Worm (Caenorhabditis elegans) whole organism, young adult: ENCODE results near the gene F14D2.11.

Source experiments
- B0035.1 ChIP-seq: sonication (generic microtip); optimal IDR thresholded peaks from 2 replicates; lab custom pipeline; 2016; ENCODE audit warnings: missing genetic modification characterization, mild to moderate bottlenecking, missing compliant biosample characterization, missing genotype, missing genetic modification reagents
- B0261.1 ChIP-seq: sonication (generic microtip); optimal IDR thresholded peaks from 2 replicates; lab custom pipeline; 2016; ENCODE audit warnings: mild to moderate bottlenecking, missing genetic modification characterization, moderate library complexity, missing compliant biosample characterization
- F37B4.10 ChIP-seq: fragments of 200-800 bp; sonication (Bioruptor generic); IDR thresholded peaks from 2 replicates; pipeline ENCODE4 v1.3.6; 2022; ENCODE audit warnings: missing genetic modification characterization, missing compliant biosample characterization
- F49E8.2 ChIP-seq: sonication (generic microtip); optimal IDR thresholded peaks from 3 replicates; lab custom pipeline; 2017; ENCODE audit warnings: missing genetic modification characterization, mild to moderate bottlenecking, missing compliant biosample characterization, antibody characterized with exemption, moderate library complexity; ENCODE audit not compliant: insufficient read depth
- F57A8.1 ChIP-seq: fragments of 200-800 bp; sonication (Bioruptor generic); optimal IDR thresholded peaks from 2 replicates; lab custom pipeline; 2018; ENCODE audit warnings: mild to moderate bottlenecking, missing genetic modification characterization, moderate library complexity, missing compliant biosample characterization
- T07F8.4 ChIP-seq: sonication (generic microtip); optimal IDR thresholded peaks from 2 replicates; lab custom pipeline; 2016; ENCODE audit warnings: mild to moderate bottlenecking, missing genetic modification characterization, moderate library complexity, missing compliant biosample characterization
- T26A5.8 ChIP-seq: sonication (generic microtip); optimal IDR thresholded peaks from 2 replicates; lab custom pipeline; 2016; ENCODE audit warnings: missing genetic modification characterization, missing compliant biosample characterization
- Y95B8A.8 ChIP-seq: fragments of 200-800 bp; sonication (Bioruptor generic); IDR thresholded peaks from 2 replicates; pipeline ENCODE4 v1.3.6; 2022; ENCODE audit warnings: missing genetic modification reagents, missing genetic modification characterization, missing compliant biosample characterization
- aptf-2 ChIP-seq: fragments of 200-800 bp; sonication (Bioruptor generic); conservative IDR thresholded peaks from 2 replicates; pipeline ENCODE4 v1.3.6; 2022; ENCODE audit warnings: missing genetic modification reagents, missing genetic modification characterization, missing compliant biosample characterization
- bed-2 ChIP-seq: fragments of 200-800 bp; sonication (Bioruptor generic); IDR thresholded peaks from 2 replicates; pipeline ENCODE4 v1.3.6; 2022; ENCODE audit warnings: missing genetic modification reagents, missing genetic modification characterization, missing compliant biosample characterization
- ceh-100 ChIP-seq: fragments of 200-800 bp; sonication (Bioruptor generic); IDR thresholded peaks from 2 replicates; pipeline ENCODE4 v1.3.6; 2022; ENCODE audit warnings: missing genetic modification reagents, missing genetic modification characterization, missing compliant biosample characterization
- ceh-40 ChIP-seq: fragments of 200-800 bp; sonication (Bioruptor generic); IDR thresholded peaks from 2 replicates; pipeline ENCODE4 v1.3.6; 2022; ENCODE audit warnings: missing genetic modification characterization, missing compliant biosample characterization
- ceh-58 ChIP-seq: fragments of 200-800 bp; sonication (Bioruptor generic); IDR thresholded peaks from 2 replicates; pipeline ENCODE4 v1.3.6; 2022; ENCODE audit warnings: missing genetic modification characterization, missing compliant biosample characterization
- ceh-79 ChIP-seq: sonication (generic microtip); optimal IDR thresholded peaks from 2 replicates; lab custom pipeline; 2017; ENCODE audit warnings: mild to moderate bottlenecking, missing genetic modification characterization, missing compliant biosample characterization
- ceh-91 ChIP-seq: fragments of 200-800 bp; sonication (Bioruptor generic); IDR thresholded peaks from 2 replicates; pipeline ENCODE4 v1.3.6; 2022; ENCODE audit warnings: missing genetic modification reagents, missing genetic modification characterization, missing compliant biosample characterization
- chd-7 ChIP-seq: sonication (generic microtip); optimal IDR thresholded peaks from 2 replicates; lab custom pipeline; 2016; ENCODE audit warnings: mild to moderate bottlenecking, missing genetic modification characterization, moderate library complexity, missing compliant biosample characterization
- die-1 ChIP-seq: sonication (generic microtip); optimal IDR thresholded peaks from 2 replicates; lab custom pipeline; 2016; ENCODE audit warnings: missing genotype, mild to moderate bottlenecking, missing genetic modification characterization, missing compliant biosample characterization
- dpff-1 ChIP-seq: sonication (generic microtip); optimal IDR thresholded peaks from 2 replicates; lab custom pipeline; 2017; ENCODE audit warnings: mild to moderate bottlenecking, missing genetic modification characterization, missing compliant biosample characterization
- dpl-1 ChIP-seq: fragments of 150-350 bp; optimal IDR thresholded peaks from 2 replicates; lab custom pipeline; 2014; ENCODE audit warnings: missing biosample characterization, missing genetic modification reagents, missing genetic modification characterization
- fkh-3 ChIP-seq: sonication (generic microtip); optimal IDR thresholded peaks from 2 replicates; lab custom pipeline; 2016; ENCODE audit warnings: mild to moderate bottlenecking, missing genetic modification characterization, missing compliant biosample characterization
- him-1 ChIP-seq: sonication (generic microtip); optimal IDR thresholded peaks from 2 replicates; lab custom pipeline; 2016; ENCODE audit warnings: missing genotype, missing genetic modification reagents, missing genetic modification characterization, missing compliant biosample characterization
- hlh-12 ChIP-seq: sonication (generic microtip); optimal IDR thresholded peaks from 2 replicates; lab custom pipeline; 2016; ENCODE audit warnings: missing genetic modification characterization, missing compliant biosample characterization
- lin-35 ChIP-seq, 3 experiments: fragments of 150-350 bp in 2 of 3; sonication (generic microtip) in 1 of 3; optimal IDR thresholded peaks; 2 replicates each; lab custom pipeline; 2014 to 2018; ENCODE audit warnings: missing biosample characterization in 3 of 3, missing genetic modification characterization in 3 of 3, missing genetic modification reagents in 3 of 3
- lir-1 ChIP-seq: fragments of 200-800 bp; sonication (Bioruptor generic); conservative IDR thresholded peaks from 2 replicates; pipeline ENCODE4 v1.3.6; 2022; ENCODE audit warnings: missing genetic modification reagents, missing genetic modification characterization, missing compliant biosample characterization
- madf-3 ChIP-seq: fragments of 200-800 bp; sonication (Bioruptor generic); IDR thresholded peaks from 2 replicates; pipeline ENCODE4 v1.3.6; 2022; ENCODE audit warnings: missing genetic modification reagents, missing genetic modification characterization, missing compliant biosample characterization
- madf-6 ChIP-seq: fragments of 200-800 bp; sonication (Bioruptor generic); IDR thresholded peaks from 2 replicates; pipeline ENCODE4 v1.3.6; 2022; ENCODE audit warnings: missing genetic modification reagents, missing genetic modification characterization, missing compliant biosample characterization
- nhr-179 ChIP-seq: sonication (generic microtip); optimal IDR thresholded peaks from 2 replicates; lab custom pipeline; 2016; ENCODE audit warnings: mild to moderate bottlenecking, missing genetic modification characterization, missing compliant biosample characterization
- nhr-80 ChIP-seq: sonication (generic microtip); optimal IDR thresholded peaks from 2 replicates; lab custom pipeline; 2016; ENCODE audit warnings: missing genetic modification characterization, missing compliant biosample characterization
- rpc-1 ChIP-seq, 2 experiments: fragments of 150-350 bp in 1 of 2; sonication (generic microtip) in 1 of 2; optimal IDR thresholded peaks; 2 replicates each; lab custom pipeline; 2014 to 2018; ENCODE audit warnings: missing biosample characterization in 1 of 2, missing genetic modification characterization in 1 of 2, missing genetic modification reagents in 1 of 2, missing genotype in 1 of 2
- snpc-1.1 ChIP-seq: sonication (generic microtip); optimal IDR thresholded peaks from 2 replicates; lab custom pipeline; 2017; ENCODE audit warnings: missing genetic modification characterization, mild to moderate bottlenecking, missing compliant biosample characterization, antibody characterized with exemption, moderate library complexity, missing genotype, missing genetic modification reagents; ENCODE audit not compliant: insufficient read depth
- snpc-1.3 ChIP-seq: sonication (generic microtip); optimal IDR thresholded peaks from 2 replicates; lab custom pipeline; 2017; ENCODE audit warnings: missing genetic modification characterization, mild to moderate bottlenecking, missing compliant biosample characterization, antibody characterized with exemption, moderate library complexity, missing genotype, missing genetic modification reagents; ENCODE audit not compliant: insufficient read depth
- tbp1 ChIP-seq: fragments of 200-800 bp; sonication (Bioruptor generic); optimal IDR thresholded peaks from 2 replicates; lab custom pipeline; 2018; ENCODE audit warnings: mild to moderate bottlenecking, missing genetic modification characterization, missing compliant biosample characterization
- tbx-9 ChIP-seq: sonication (generic microtip); optimal IDR thresholded peaks from 2 replicates; lab custom pipeline; 2016; ENCODE audit warnings: borderline replicate concordance, missing genetic modification characterization, inconsistent platforms, missing compliant biosample characterization
- unc-62 ChIP-seq: fragments of 150-350 bp; optimal IDR thresholded peaks from 2 replicates; lab custom pipeline; 2014; ENCODE audit warnings: missing biosample characterization, missing genetic modification reagents, missing genetic modification characterization
- xnd-1 ChIP-seq: sonication (generic microtip); optimal IDR thresholded peaks from 2 replicates; lab custom pipeline; 2016; ENCODE audit warnings: missing genotype, missing genetic modification reagents, missing genetic modification characterization, missing compliant biosample characterization
- zfh-2 ChIP-seq: fragments of 200-800 bp; sonication (Bioruptor generic); conservative IDR thresholded peaks from 2 replicates; pipeline ENCODE4 v1.3.6; 2022; ENCODE audit warnings: missing genetic modification reagents, missing genetic modification characterization, missing compliant biosample characterization
- zim-3 ChIP-seq: sonication (generic microtip); optimal IDR thresholded peaks from 2 replicates; lab custom pipeline; 2017; ENCODE audit warnings: mild to moderate bottlenecking, missing genetic modification characterization, moderate library complexity, missing compliant biosample characterization
- ztf-25 ChIP-seq: fragments of 200-800 bp; sonication (Bioruptor generic); IDR thresholded peaks from 2 replicates; pipeline ENCODE4 v1.3.6; 2022; ENCODE audit warnings: missing genetic modification reagents, missing genetic modification characterization, missing compliant biosample characterization
- ztf-26 ChIP-seq: sonication (generic microtip); optimal IDR thresholded peaks from 2 replicates; lab custom pipeline; 2017; ENCODE audit warnings: missing genetic modification characterization, missing compliant biosample characterization
- ztf-28 ChIP-seq: fragments of 200-800 bp; sonication (Bioruptor generic); IDR thresholded peaks from 2 replicates; pipeline ENCODE4 v1.3.6; 2022; ENCODE audit warnings: missing genetic modification reagents, missing genetic modification characterization, missing compliant biosample characterization
- ztf-6 ChIP-seq: fragments of 200-800 bp; sonication (Bioruptor generic); IDR thresholded peaks from 2 replicates; pipeline ENCODE4 v1.3.6; 2022; ENCODE audit warnings: missing genetic modification reagents, missing genetic modification characterization, missing compliant biosample characterization

Gene F14D2.11

DNA sequence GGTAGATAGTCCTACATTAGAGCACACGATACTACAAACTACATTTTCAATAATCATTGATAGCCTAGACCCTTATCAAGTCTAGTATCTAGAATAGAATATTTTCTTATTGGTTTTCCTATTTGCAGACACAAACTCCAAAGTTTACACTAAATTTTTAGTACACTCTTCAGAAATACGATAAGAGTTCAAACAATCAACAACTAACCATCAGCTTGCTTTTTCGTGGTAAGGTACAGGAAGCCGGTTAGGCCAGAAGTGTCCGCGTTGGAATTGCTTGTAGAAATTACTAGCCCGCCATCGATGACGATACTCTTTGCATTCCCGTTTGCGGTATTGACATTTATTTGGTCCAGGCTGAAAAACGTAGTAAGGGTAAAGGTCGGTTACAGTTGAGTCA lies 19.6 kb downstream of the F14D2.11 start, which contains the start of gene Y46D2A.1:
TSS of gene Y46D2A.1 (plus strand) at position 301 of the 400 bp plus-strand sequence.
- no peak for TF ChIP-seq ceh-58
- no peak for TF ChIP-seq bed-2
- TF ChIP-seq ztf-6 (GFP tag; lab: Robert Waterston, UW): no peak
- no peak for TF ChIP-seq fkh-3
- TF ChIP-seq dpl-1 (GFP tag; lab: Kevin White, UChicago): no peak
- TF ChIP-seq ceh-79 (tag; lab: Kevin White, UChicago): no peak
- TF ChIP-seq tbx-9: no peak
- TF ChIP-seq ztf-25 (GFP tag; lab: Robert Waterston, UW): no peak
- TF ChIP-seq unc-62: no peak
- no peak for TF ChIP-seq aptf-2 (GFP tag; lab: Robert Waterston, UW)
- TF ChIP-seq die-1 (tag; lab: Kevin White, UChicago): no peak
- no peak for TF ChIP-seq chd-7
- TF ChIP-seq T26A5.8 (tag; lab: Kevin White, UChicago): no peak
- no peak for TF ChIP-seq F37B4.10 (GFP tag; lab: Robert Waterston, UW)
- TF ChIP-seq tbp1 (GFP tag; lab: Kevin White, UChicago): no peak
- TF ChIP-seq zim-3 (tag; lab: Kevin White, UChicago): no peak
- no peak for TF ChIP-seq lin-35 (GFP tag; optimal IDR thresholded peaks at IDR 0.05; lab: Kevin White, UChicago)
- no peak for TF ChIP-seq dpff-1
- TF ChIP-seq madf-3 (GFP tag; lab: Robert Waterston, UW): no peak
- no peak for TF ChIP-seq rpc-1 (optimal IDR thresholded peaks at IDR 0.05; lab: Kevin White, UChicago)
- TF ChIP-seq rpc-1 (tag; optimal IDR thresholded peaks at IDR 0.05; lab: Kevin White, UChicago): no peak
- TF ChIP-seq, all 124 proteins: peak for 0

DNA sequence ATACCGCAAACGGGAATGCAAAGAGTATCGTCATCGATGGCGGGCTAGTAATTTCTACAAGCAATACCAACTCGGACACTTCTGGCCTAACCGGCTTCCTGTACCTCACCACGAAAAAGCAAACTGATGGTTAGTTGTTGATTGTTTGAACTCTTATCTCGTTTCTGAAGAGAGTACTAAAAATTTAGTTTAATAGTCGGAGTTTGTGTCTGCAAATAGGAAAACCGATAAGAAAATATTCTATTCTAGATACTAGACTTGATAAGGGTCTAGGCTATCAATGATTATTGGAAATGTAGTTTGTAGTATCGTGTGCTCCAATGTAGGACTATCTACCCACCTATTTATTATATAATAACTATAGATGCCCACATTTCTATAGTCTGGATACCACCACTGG lies 23.1 kb downstream of the F14D2.11 start:
- TF ChIP-seq F49E8.2 (no peak), ceh-100 (no peak), snpc-1.1 (tag; lab: Kevin White, UChicago) (no peak), ztf-28 (no peak), bed-2 (no peak), nhr-80 (tag; lab: Kevin White, UChicago) (peak; percentile 29), F57A8.1 (no peak)

DNA sequence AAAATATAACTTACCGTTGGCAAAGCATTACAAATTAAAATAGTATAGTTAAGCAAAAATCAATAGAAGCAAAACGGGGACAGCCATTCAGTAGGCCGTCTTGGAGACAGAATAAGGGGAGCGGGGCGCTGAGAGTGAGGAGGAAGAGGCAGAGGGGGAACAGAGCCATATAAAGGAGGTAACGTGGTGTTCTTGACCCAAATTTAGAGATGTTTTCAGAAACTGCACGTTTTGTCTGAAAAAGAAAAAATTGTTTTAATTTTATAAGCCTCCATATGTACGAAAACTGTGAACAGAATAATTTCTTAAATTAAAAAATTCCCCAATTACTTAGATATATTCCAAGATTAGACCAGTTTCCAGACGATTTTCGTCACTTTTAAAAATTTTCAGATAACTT lies 28.4 kb downstream of the F14D2.11 start, which contains the start of gene F39E9.6:
TSS of gene F39E9.6 (minus strand) at position 101 of the 400 bp plus-strand sequence.
- no peak for TF ChIP-seq B0035.1 (tag; lab: Kevin White, UChicago)
- no peak for TF ChIP-seq T07F8.4
- no peak for TF ChIP-seq ceh-91 (GFP tag; lab: Robert Waterston, UW)
- TF ChIP-seq tbp1 (GFP tag; lab: Kevin White, UChicago): no peak
- no peak for TF ChIP-seq lir-1 (GFP tag; lab: Robert Waterston, UW)
- no peak for TF ChIP-seq Y95B8A.8 (GFP tag; lab: Robert Waterston, UW)
- TF ChIP-seq zfh-2 (GFP tag; lab: Robert Waterston, UW): no peak
- TF ChIP-seq ceh-40: no peak
- no peak for TF ChIP-seq ztf-26 (tag; lab: Kevin White, UChicago)
- no peak for TF ChIP-seq nhr-179
- TF ChIP-seq, all 124 proteins: peak for 0

DNA sequence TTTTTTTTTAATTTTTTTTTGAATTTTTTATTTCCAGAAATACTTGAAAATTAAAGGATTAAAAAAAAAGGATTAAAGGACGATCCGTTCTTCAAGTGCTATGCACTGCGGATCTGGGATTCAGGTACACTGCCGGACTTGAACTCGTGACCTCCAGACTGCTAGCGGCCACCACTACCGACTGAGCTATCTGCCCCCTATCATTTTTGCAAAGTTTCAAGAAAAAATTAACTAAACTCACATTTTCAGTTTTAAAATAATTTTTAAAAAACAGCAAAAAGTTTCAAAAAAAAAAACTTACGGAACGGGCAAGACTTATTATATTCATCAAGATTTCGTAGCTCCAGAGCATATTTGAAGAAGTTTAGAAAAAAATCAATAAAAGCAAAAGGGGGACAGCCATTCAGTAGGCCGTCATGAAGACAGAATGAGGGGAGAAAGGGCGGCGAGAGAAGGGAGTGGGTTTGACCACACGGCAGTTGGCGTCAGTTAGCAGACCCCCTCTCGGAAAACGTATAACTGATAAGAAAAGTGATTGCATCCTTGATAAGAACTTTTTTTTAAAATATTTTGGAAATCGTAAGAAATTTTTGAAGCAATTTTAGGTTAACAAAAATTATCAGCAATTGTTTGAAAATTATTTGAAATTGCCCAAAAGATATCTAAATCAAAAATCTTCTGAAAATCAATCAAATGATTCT lies 30.8 kb downstream of the F14D2.11 start:
- peak; percentile 31 for TF ChIP-seq rpc-1 (optimal IDR thresholded peaks at IDR 0.05; lab: Kevin White, UChicago)
- TF ChIP-seq rpc-1 (tag; optimal IDR thresholded peaks at IDR 0.05; lab: Kevin White, UChicago): peak; percentile 73
- TF ChIP-seq tbp1 (GFP tag; lab: Kevin White, UChicago): peak; percentile 65
- peak; percentile 4 for TF ChIP-seq him-1 (tag; lab: Kevin White, UChicago)
- TF ChIP-seq B0261.1 (tag; lab: Kevin White, UChicago): peak; percentile 19
- TF ChIP-seq madf-6 (GFP tag; lab: Robert Waterston, UW): no peak
- TF ChIP-seq snpc-1.3 (tag; lab: Kevin White, UChicago): no peak
- no peak for TF ChIP-seq hlh-12
- TF ChIP-seq nhr-80 (tag; lab: Kevin White, UChicago): peak; percentile 41
- TF ChIP-seq xnd-1 (tag; lab: Kevin White, UChicago): no peak
- TF ChIP-seq, all 124 proteins: peak for 5
